Fruit fly (Drosophila melanogaster): ENCODE results near the gene CG42367.

CG42367 gene

dm6 chr2L:9918020-9918959 lies 12.1 kb upstream of the CG42367 start, which contains the start of the genes CG5885 and CG4598 (continued):
- peak in 1 of 2 experiments; percentile 82 for TF ChIP-seq insv (GFP tag; optimal IDR thresholded peaks at IDR 0.05)
- peak; percentile 38 for TF ChIP-seq gcm (GFP tag; optimal IDR thresholded peaks at IDR 0.05)
- TF ChIP-seq croc (GFP tag; conservative IDR thresholded peaks at IDR 0.05): 0 out of 3 replicates have a peak, but pooled peaks have one; percentile 25
- no peak for TF ChIP-seq cad (GFP tag; optimal IDR thresholded peaks at IDR 0.05)
- peak; percentile 55 for TF ChIP-seq pnt (GFP tag; optimal IDR thresholded peaks at IDR 0.05)
- peak; percentile 62 for TF ChIP-seq CG15601 (tag; optimal IDR thresholded peaks at IDR 0.05)
- TF ChIP-seq CG13287 (GFP tag; IDR thresholded peaks at IDR 0.05; ENCODE audit: partially characterized antibody): peak; percentile 80
- peak; percentile 31 for TF ChIP-seq Ravus (GFP tag; IDR thresholded peaks at IDR 0.05)
- TF ChIP-seq lab (GFP tag; optimal IDR thresholded peaks at IDR 0.05): peak; percentile 40
- TF ChIP-seq CG7745 (tag; optimal IDR thresholded peaks at IDR 0.05): no peak
- TF ChIP-seq CG31365 (tag; optimal IDR thresholded peaks at IDR 0.05): no peak
- peak; percentile 72 for TF ChIP-seq Hr3 (GFP tag; optimal IDR thresholded peaks at IDR 0.05)
- peak; percentile 44; the same call in 1 of the 3 replicates for TF ChIP-seq so (GFP tag; IDR thresholded peaks at IDR 0.05)
- TF ChIP-seq sob (GFP tag; IDR thresholded peaks at IDR 0.05): peak; percentile 47; the same call in 1 of the 2 replicates
- peak; percentile 55; the same call in 1 of the 2 replicates for TF ChIP-seq onecut (GFP tag; IDR thresholded peaks at IDR 0.05)
- TF ChIP-seq ap (GFP tag; IDR thresholded peaks at IDR 0.05): peak; percentile 66
- peak; percentile 66; the same call in 2 of the 3 replicates for TF ChIP-seq CG11695 (GFP tag; IDR thresholded peaks at IDR 0.05)
- TF ChIP-seq Camta (GFP tag; optimal IDR thresholded peaks at IDR 0.05): no peak
- peak; percentile 40 for TF ChIP-seq tup (GFP tag; optimal IDR thresholded peaks at IDR 0.05)
- 0 out of 2 replicates have a peak, but pooled peaks have one; percentile 10 for TF ChIP-seq CG43689 (GFP tag; IDR thresholded peaks at IDR 0.05)
- no peak for TF ChIP-seq Usf (GFP tag; optimal IDR thresholded peaks at IDR 0.05)
- TF ChIP-seq CG11560 (tag; IDR thresholded peaks at IDR 0.05): peak; percentile 41; the same call in 1 of the 3 replicates
- peak; percentile 36 for TF ChIP-seq CG6765 (GFP tag; optimal IDR thresholded peaks at IDR 0.05)
- TF ChIP-seq maf-S (GFP tag; optimal IDR thresholded peaks at IDR 0.05): peak; percentile 40
- no peak for TF ChIP-seq pros (GFP tag; optimal IDR thresholded peaks at IDR 0.05)
- no peak for TF ChIP-seq org-1 (GFP tag; optimal IDR thresholded peaks at IDR 0.05)
- TF ChIP-seq CG4707 (GFP tag; optimal IDR thresholded peaks at IDR 0.05): no peak
- peak; percentile 56; the same call in 2 of the 4 replicates for TF ChIP-seq Gug (GFP tag; IDR thresholded peaks at IDR 0.05)
- TF ChIP-seq Sox100B (GFP tag; optimal IDR thresholded peaks at IDR 0.05): peak; percentile 65
- peak; percentile 84 for TF ChIP-seq slbo (GFP tag; IDR thresholded peaks at IDR 0.05)
- TF ChIP-seq Kr (GFP tag; optimal IDR thresholded peaks at IDR 0.05): no peak
- peak; percentile 45 for TF ChIP-seq tap (tag; optimal IDR thresholded peaks at IDR 0.05)
- peak; percentile 72; the same call in 1 of the 2 replicates for TF ChIP-seq sens-2 (GFP tag; IDR thresholded peaks at IDR 0.05)
- TF ChIP-seq Tbp (GFP tag; optimal IDR thresholded peaks at IDR 0.05): no peak
- peak; percentile 48 for TF ChIP-seq CG4617 (GFP tag; optimal IDR thresholded peaks at IDR 0.05; ENCODE audit: borderline replicate concordance)
- peak; percentile 13 for TF ChIP-seq D19B (GFP tag; optimal IDR thresholded peaks at IDR 0.05)
- TF ChIP-seq E2f1 (GFP tag; IDR thresholded peaks at IDR 0.05): peak; percentile 59
- TF ChIP-seq Scr (GFP tag; IDR thresholded peaks at IDR 0.05; ENCODE audit: partially characterized antibody): peak; percentile 75
- peak; percentile 64 for TF ChIP-seq CG17385 (GFP tag; optimal IDR thresholded peaks at IDR 0.05)
- TF ChIP-seq CG3065 (GFP tag; optimal IDR thresholded peaks at IDR 0.05): no peak
- TF ChIP-seq CG18619 (GFP tag; optimal IDR thresholded peaks at IDR 0.05): peak; percentile 69
- peak; percentile 27; the same call in 1 of the 2 replicates for TF ChIP-seq CG14667 (GFP tag; IDR thresholded peaks at IDR 0.05)
- no peak for TF ChIP-seq prd (optimal IDR thresholded peaks at IDR 0.05)
- peak; percentile 54; the same call in 2 of the 3 replicates for TF ChIP-seq prd (GFP tag; IDR thresholded peaks at IDR 0.05)
- no peak for TF ChIP-seq wdn (GFP tag; IDR thresholded peaks at IDR 0.05)
- peak; percentile 37 for TF ChIP-seq bab2 (GFP tag; optimal IDR thresholded peaks at IDR 0.05)
- TF ChIP-seq CG8388 (GFP tag; optimal IDR thresholded peaks at IDR 0.05): peak; percentile 68
- no peak for TF ChIP-seq fd102C (GFP tag; optimal IDR thresholded peaks at IDR 0.05)

Measured in whole organism, embryonic.